Worm (Caenorhabditis elegans): ENCODE results near the gene mec-5.

DNA sequence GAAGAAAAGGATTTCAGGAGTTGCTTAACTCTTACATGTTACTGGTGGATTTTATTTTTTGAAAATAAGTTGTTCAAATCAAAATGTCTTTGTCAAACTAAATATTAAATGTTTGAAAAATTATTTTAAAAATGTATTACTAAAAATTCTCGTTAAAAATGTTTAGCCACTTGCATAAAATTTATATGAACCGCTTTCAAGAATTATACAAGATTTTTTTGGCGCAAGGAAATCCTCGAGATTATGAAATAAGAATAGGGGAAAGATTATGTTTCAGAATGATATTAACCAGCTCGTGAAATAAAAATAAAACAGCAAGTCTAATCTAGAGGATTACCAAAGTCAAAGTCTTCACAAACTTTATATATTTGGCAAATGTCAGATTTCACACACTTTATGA is 39.5 kb downstream of the mec-5 start:
- TF ChIP-seq nhr-179 (tag; optimal IDR thresholded peaks at IDR 0.05) (no peak), tlf-1 (GFP tag; optimal IDR thresholded peaks at IDR 0.05) (peak; percentile 59), cebp-2 (GFP tag; IDR thresholded peaks at IDR 0.05) (no peak), K11D2.4 (GFP tag; IDR thresholded peaks at IDR 0.05) (peak; percentile 73), unc-130 (GFP tag; optimal IDR thresholded peaks at IDR 0.05) (no peak), nfya-2 (GFP tag; IDR thresholded peaks at IDR 0.05) (no peak), xnd-1 (tag; optimal IDR thresholded peaks at IDR 0.05) (no peak), pha-4 (tag; optimal IDR thresholded peaks at IDR 0.05) (no peak), repo-1 (tag; optimal IDR thresholded peaks at IDR 0.05) (no peak)
